Worm (Caenorhabditis elegans) whole organism, L4 larva: ENCODE measurements around the gene F59B2.14.

Experiments used
- F10B5.3 ChIP-seq: sonication (generic microtip); optimal IDR thresholded peaks from 2 replicates; lab custom pipeline; 2016; ENCODE audit warnings: mild to moderate bottlenecking, missing genetic modification characterization, missing compliant biosample characterization
- F37D6.2 ChIP-seq: sonication (generic microtip); optimal IDR thresholded peaks from 2 replicates; lab custom pipeline; 2016; ENCODE audit warnings: mild to moderate bottlenecking, missing genetic modification characterization, missing compliant biosample characterization
- R02D3.7 ChIP-seq: fragments of 150-350 bp; sonication (generic microtip); optimal IDR thresholded peaks from 3 replicates; lab custom pipeline; 2014; ENCODE audit warnings: missing biosample characterization, missing genetic modification characterization
- T20F7.1 ChIP-seq: fragments of 200-800 bp; sonication (Bioruptor generic); optimal IDR thresholded peaks from 2 replicates; lab custom pipeline; 2018; ENCODE audit warnings: mild to moderate bottlenecking, missing genetic modification characterization, missing compliant biosample characterization
- Y105C5A.15 ChIP-seq: fragments of 200-800 bp; sonication (Bioruptor generic); IDR thresholded peaks from 2 replicates; pipeline ENCODE4 v1.3.6; 2022; ENCODE audit warnings: missing genetic modification characterization, missing compliant biosample characterization
- Y75B8A.6 ChIP-seq: fragments of 200-800 bp; sonication (Bioruptor generic); IDR thresholded peaks from 2 replicates; pipeline ENCODE4 v1.3.6; 2022; ENCODE audit warnings: missing genetic modification reagents, missing genetic modification characterization, missing compliant biosample characterization
- ZK337.2 ChIP-seq: fragments of 200-800 bp; sonication (Bioruptor generic); IDR thresholded peaks from 2 replicates; pipeline ENCODE4 v1.3.6; 2022; ENCODE audit warnings: missing genetic modification reagents, missing genetic modification characterization, missing compliant biosample characterization
- aha-1 ChIP-seq: fragments of 150-350 bp; peaks from one replicate; lab custom pipeline; 2014; ENCODE audit warnings: missing biosample characterization, missing genetic modification characterization
- ama-1 ChIP-seq: fragments of 150-350 bp; optimal IDR thresholded peaks from 2 replicates; lab custom pipeline; 2014; ENCODE audit warnings: inconsistent platforms, mixed read lengths
- arid-1 ChIP-seq: fragments of 200-800 bp; sonication (Bioruptor generic); conservative IDR thresholded peaks from 2 replicates; pipeline ENCODE4 v1.3.6; 2022; ENCODE audit warnings: missing genetic modification reagents, missing genetic modification characterization, missing compliant biosample characterization
- attf-4 ChIP-seq: sonication (generic microtip); optimal IDR thresholded peaks from 3 replicates; lab custom pipeline; 2017; ENCODE audit warnings: missing biosample characterization, missing genetic modification characterization
- ceh-20 ChIP-seq: fragments of 200-800 bp; sonication (Bioruptor generic); IDR thresholded peaks from 2 replicates; pipeline ENCODE4 v1.3.6; 2022; ENCODE audit warnings: missing genetic modification reagents, missing genetic modification characterization, missing compliant biosample characterization
- ceh-32 ChIP-seq: sonication (generic microtip); optimal IDR thresholded peaks from 2 replicates; lab custom pipeline; 2016; ENCODE audit warnings: mild to moderate bottlenecking, missing genetic modification characterization, missing compliant biosample characterization; ENCODE audit not compliant: poor library complexity
- ceh-62 ChIP-seq: sonication (generic microtip); optimal IDR thresholded peaks from 2 replicates; lab custom pipeline; 2017; ENCODE audit warnings: missing biosample characterization, missing genetic modification characterization
- ces-1 ChIP-seq: fragments of 150-350 bp; sonication (generic microtip); optimal IDR thresholded peaks from 4 replicates; lab custom pipeline; 2014; ENCODE audit warnings: missing biosample characterization, missing genetic modification reagents, missing genetic modification characterization
- cey-2 ChIP-seq: sonication (generic microtip); optimal IDR thresholded peaks from 3 replicates; lab custom pipeline; 2017; ENCODE audit warnings: missing genetic modification characterization, mild to moderate bottlenecking, missing compliant biosample characterization, antibody characterized with exemption, borderline replicate concordance; ENCODE audit not compliant: insufficient read depth
- daf-16 ChIP-seq, 3 experiments: sonication (generic microtip); optimal IDR thresholded peaks; 2 replicates each; lab custom pipeline; 2016 to 2017; ENCODE audit warnings: missing genetic modification characterization in 3 of 3, missing genetic modification reagents in 3 of 3, mild to moderate bottlenecking in 2 of 3, missing compliant biosample characterization in 2 of 3, missing biosample characterization in 1 of 3, moderate library complexity in 1 of 3
- dpl-1 ChIP-seq: fragments of 150-350 bp; optimal IDR thresholded peaks from 2 replicates; lab custom pipeline; 2014; ENCODE audit warnings: missing biosample characterization, missing genetic modification reagents, missing genetic modification characterization
- duxl-1 ChIP-seq: sonication (generic microtip); optimal IDR thresholded peaks from 2 replicates; lab custom pipeline; 2016; ENCODE audit warnings: mild to moderate bottlenecking, missing genetic modification characterization, moderate library complexity, missing compliant biosample characterization; ENCODE audit not compliant: poor library complexity
- egl-27 ChIP-seq: sonication (generic microtip); optimal IDR thresholded peaks from 3 replicates; lab custom pipeline; 2017; ENCODE audit warnings: missing biosample characterization, missing genetic modification reagents, missing genetic modification characterization
- fkh-10 ChIP-seq: fragments of 150-350 bp; optimal IDR thresholded peaks from 2 replicates; lab custom pipeline; 2014; ENCODE audit warnings: missing biosample characterization, missing genetic modification reagents, missing genetic modification characterization
- fos-1 ChIP-seq: fragments of 150-350 bp; optimal IDR thresholded peaks from 2 replicates; lab custom pipeline; 2014; ENCODE audit warnings: missing biosample characterization, missing genetic modification characterization
- hlh-11 ChIP-seq: fragments of 200-800 bp; sonication (Bioruptor generic); optimal IDR thresholded peaks from 2 replicates; lab custom pipeline; 2018; ENCODE audit warnings: mild to moderate bottlenecking, missing genetic modification characterization, missing compliant biosample characterization
- hlh-30 ChIP-seq: sonication (generic microtip); optimal IDR thresholded peaks from 2 replicates; lab custom pipeline; 2017; ENCODE audit warnings: antibody characterized with exemption, mild to moderate bottlenecking, missing genetic modification characterization, missing compliant biosample characterization; ENCODE audit not compliant: insufficient read depth
- hmg-1.1 ChIP-seq: fragments of 200-800 bp; sonication (Bioruptor generic); IDR thresholded peaks from 2 replicates; pipeline ENCODE4 v1.3.6; 2022; ENCODE audit warnings: missing genetic modification reagents, missing genetic modification characterization, missing compliant biosample characterization
- jun-1 ChIP-seq: fragments of 150-350 bp; optimal IDR thresholded peaks from 2 replicates; lab custom pipeline; 2014; ENCODE audit warnings: missing biosample characterization, missing genetic modification reagents, missing genetic modification characterization
- lin-15B ChIP-seq: fragments of 150-350 bp; sonication (generic microtip); optimal IDR thresholded peaks from 3 replicates; lab custom pipeline; 2014; ENCODE audit warnings: missing biosample characterization, missing genetic modification characterization
- madf-5 ChIP-seq, 2 experiments: fragments of 200-800 bp; sonication (Bioruptor generic); IDR thresholded peaks; 2 replicates each; pipeline ENCODE4 v1.3.6; 2022; ENCODE audit warnings: missing compliant biosample characterization in 2 of 2, missing genetic modification characterization in 2 of 2
- mdt-29 ChIP-seq: fragments of 200-800 bp; sonication (Bioruptor generic); IDR thresholded peaks from 2 replicates; pipeline ENCODE4 v1.3.6; 2022; ENCODE audit warnings: missing genetic modification reagents, missing genetic modification characterization, missing compliant biosample characterization
- mes-2 ChIP-seq: sonication (generic microtip); optimal IDR thresholded peaks from 2 replicates; lab custom pipeline; 2016; ENCODE audit warnings: missing genotype, mild to moderate bottlenecking, missing genetic modification characterization, missing compliant biosample characterization; ENCODE audit not compliant: poor library complexity, severe bottlenecking
- mxl-3 ChIP-seq: fragments of 200-800 bp; sonication (Bioruptor generic); optimal IDR thresholded peaks from 2 replicates; lab custom pipeline; 2018; ENCODE audit warnings: mild to moderate bottlenecking, missing genetic modification characterization, missing compliant biosample characterization
- nhr-111 ChIP-seq: fragments of 200-800 bp; sonication (Bioruptor generic); optimal IDR thresholded peaks from 2 replicates; lab custom pipeline; 2018; ENCODE audit warnings: mild to moderate bottlenecking, missing genetic modification characterization, missing compliant biosample characterization
- nhr-237 ChIP-seq: sonication (generic microtip); optimal IDR thresholded peaks from 2 replicates; lab custom pipeline; 2017; ENCODE audit warnings: missing biosample characterization, missing genetic modification characterization
- nhr-41 ChIP-seq: fragments of 200-800 bp; sonication (Bioruptor generic); IDR thresholded peaks from 2 replicates; pipeline ENCODE4 v1.3.6; 2022; ENCODE audit warnings: missing genetic modification reagents, missing genetic modification characterization, missing compliant biosample characterization
- nhr-42 ChIP-seq: fragments of 200-800 bp; sonication (Bioruptor generic); IDR thresholded peaks from 2 replicates; pipeline ENCODE4 v1.3.6; 2022; ENCODE audit warnings: missing genetic modification characterization, missing compliant biosample characterization
- nhr-48 ChIP-seq: sonication (generic microtip); optimal IDR thresholded peaks from 2 replicates; lab custom pipeline; 2016; ENCODE audit warnings: mild to moderate bottlenecking, missing genetic modification characterization, missing compliant biosample characterization
- nhr-76 ChIP-seq: fragments of 150-350 bp; optimal IDR thresholded peaks from 2 replicates; lab custom pipeline; 2014; ENCODE audit warnings: missing biosample characterization, missing genetic modification characterization
- nhr-77 ChIP-seq: fragments of 150-350 bp; optimal IDR thresholded peaks from 2 replicates; lab custom pipeline; 2014; ENCODE audit warnings: missing biosample characterization, missing genetic modification characterization
- pqm-1 ChIP-seq: sonication (generic microtip); optimal IDR thresholded peaks from 2 replicates; lab custom pipeline; 2017; ENCODE audit warnings: missing biosample characterization, missing genetic modification characterization
- saeg-2 ChIP-seq: fragments of 200-800 bp; sonication (Bioruptor generic); IDR thresholded peaks from 2 replicates; pipeline ENCODE4 v1.3.6; 2022; ENCODE audit warnings: missing genetic modification reagents, missing genetic modification characterization, missing compliant biosample characterization
- sdz-12 ChIP-seq: fragments of 200-800 bp; sonication (Bioruptor generic); optimal IDR thresholded peaks from 2 replicates; lab custom pipeline; 2018; ENCODE audit warnings: mild to moderate bottlenecking, missing genetic modification characterization, missing compliant biosample characterization
- set-16 ChIP-seq: fragments of 200-800 bp; sonication (Bioruptor generic); IDR thresholded peaks from 2 replicates; pipeline ENCODE4 v1.3.6; 2022; ENCODE audit warnings: missing genetic modification reagents, missing genetic modification characterization, missing compliant biosample characterization
- snpc-1.2 ChIP-seq: fragments of 200-800 bp; sonication (Bioruptor generic); IDR thresholded peaks from 2 replicates; pipeline ENCODE4 v1.3.6; 2022; ENCODE audit warnings: missing genetic modification reagents, missing genetic modification characterization, missing compliant biosample characterization
- snpc-4 ChIP-seq: fragments of 150-350 bp; optimal IDR thresholded peaks from 2 replicates; lab custom pipeline; 2014; ENCODE audit warnings: missing biosample characterization, missing genetic modification characterization
- spr-1 ChIP-seq: sonication (generic microtip); optimal IDR thresholded peaks from 2 replicates; lab custom pipeline; 2016; ENCODE audit warnings: mild to moderate bottlenecking, missing genetic modification characterization, missing compliant biosample characterization
- unc-130 ChIP-seq: sonication (generic microtip); optimal IDR thresholded peaks from 2 replicates; lab custom pipeline; 2016; ENCODE audit warnings: missing genetic modification reagents, missing genetic modification characterization, missing compliant biosample characterization
- unc-39 ChIP-seq: sonication (generic microtip); optimal IDR thresholded peaks from 2 replicates; lab custom pipeline; 2017; ENCODE audit warnings: missing biosample characterization, missing genetic modification characterization
- zag-1 ChIP-seq: fragments of 150-350 bp; optimal IDR thresholded peaks from 2 replicates; lab custom pipeline; 2014; ENCODE audit warnings: missing biosample characterization, missing genetic modification characterization
- zip-11 ChIP-seq: fragments of 200-800 bp; sonication (Bioruptor generic); IDR thresholded peaks from 2 replicates; pipeline ENCODE4 v1.3.6; 2022; ENCODE audit warnings: missing genetic modification characterization, missing compliant biosample characterization
- zip-2 ChIP-seq: fragments of 150-350 bp; optimal IDR thresholded peaks from 2 replicates; lab custom pipeline; 2014; ENCODE audit warnings: missing biosample characterization, missing genetic modification characterization
- ztf-11 ChIP-seq: fragments of 150-350 bp; optimal IDR thresholded peaks from 2 replicates; lab custom pipeline; 2014; ENCODE audit warnings: missing biosample characterization, missing genetic modification characterization

F59B2.14 gene

DNA sequence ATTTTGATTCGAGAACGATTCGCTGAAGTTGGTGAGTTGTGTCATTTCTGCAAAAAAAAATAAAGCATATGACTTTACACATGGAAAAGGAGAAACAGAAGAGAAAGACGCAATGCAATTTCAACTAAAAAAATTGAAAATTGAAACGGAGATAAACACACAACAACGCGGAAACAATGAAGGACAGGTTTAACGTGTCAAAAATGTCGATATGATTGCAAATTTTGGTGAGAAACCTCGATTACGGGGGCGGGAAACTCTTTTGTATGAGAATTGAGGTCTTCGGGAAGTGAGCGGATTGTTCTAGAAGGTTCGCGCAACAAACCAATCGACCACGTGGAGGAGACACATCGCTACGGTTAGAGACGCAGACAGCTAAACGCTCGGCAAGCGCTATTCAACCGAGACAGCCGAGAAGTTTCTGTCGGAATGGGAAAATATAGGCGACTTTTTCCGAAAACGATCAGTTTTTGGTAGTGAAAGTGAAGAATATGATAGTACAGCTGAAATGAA, 31.4 kb upstream of the F59B2.14 start, which contains the start of gene R107.5 (continued):
- no peak for TF ChIP-seq lin-15B (tag; lab: Kevin White, UChicago)
- peak; percentile 64 for TF ChIP-seq zip-2 (tag; lab: Kevin White, UChicago)
- peak; percentile 99 for TF ChIP-seq ceh-20
- TF ChIP-seq set-16 (GFP tag; lab: Robert Waterston, UW): peak; percentile 92
- TF ChIP-seq saeg-2: peak; percentile 90
- peak; percentile 97 for TF ChIP-seq mxl-3 (GFP tag; lab: Kevin White, UChicago)
- TF ChIP-seq sdz-12 (GFP tag; lab: Kevin White, UChicago): peak; percentile 97
- peak; percentile 54 to 93 for TF ChIP-seq daf-16 (GFP tag; optimal IDR thresholded peaks at IDR 0.05; lab: Kevin White, UChicago)
- peak; percentile 41 for TF ChIP-seq daf-16 (tag; optimal IDR thresholded peaks at IDR 0.05; lab: Kevin White, UChicago)
- peak; percentile 94 for TF ChIP-seq nhr-48
- peak; percentile 84 for TF ChIP-seq jun-1 (tag; lab: Kevin White, UChicago)
- 0 out of 2 replicates have a peak, but pooled peaks have one; percentile 66 for TF ChIP-seq Y105C5A.15
- TF ChIP-seq ceh-62: no peak
- TF ChIP-seq fos-1 (tag; lab: Kevin White, UChicago): no peak
- TF ChIP-seq unc-39 (tag; lab: Kevin White, UChicago): peak; percentile 96
- peak; percentile 74 for TF ChIP-seq nhr-77 (tag; lab: Kevin White, UChicago)
- peak; percentile 91 for TF ChIP-seq arid-1 (GFP tag; lab: Robert Waterston, UW)
- peak; percentile 48 for TF ChIP-seq F10B5.3 (tag; lab: Kevin White, UChicago)
- TF ChIP-seq Y75B8A.6 (GFP tag; lab: Robert Waterston, UW): peak; percentile 92
- TF ChIP-seq fkh-10 (GFP tag; lab: Kevin White, UChicago): no peak
- TF ChIP-seq mes-2 (tag; lab: Kevin White, UChicago): peak; percentile 72
- peak; percentile 82 for TF ChIP-seq T20F7.1
- no peak for TF ChIP-seq R02D3.7
- TF ChIP-seq nhr-237: no peak
- peak; percentile 47 to 79; a peak in 2 of 4 replicates for TF ChIP-seq madf-5 (GFP tag; IDR thresholded peaks at IDR 0.05; lab: Robert Waterston, UW)
- peak; percentile 71 for TF ChIP-seq nhr-76
- TF ChIP-seq zip-11 (GFP tag; lab: Robert Waterston, UW): 0 out of 2 replicates have a peak, but pooled peaks have one; percentile 13
- TF ChIP-seq nhr-42: peak; percentile 89; the same call in 1 of the 2 replicates
- 0 out of 2 replicates have a peak, but pooled peaks have one; percentile 53 for TF ChIP-seq ZK337.2 (GFP tag; lab: Robert Waterston, UW)
- TF ChIP-seq ama-1 (lab: Kevin White, UChicago): peak; percentile 48
- TF ChIP-seq egl-27 (tag; lab: Kevin White, UChicago): no peak
- TF ChIP-seq nhr-111 (GFP tag; lab: Kevin White, UChicago): peak; percentile 97
- TF ChIP-seq mdt-29 (GFP tag; lab: Robert Waterston, UW): peak; percentile 100
- TF ChIP-seq hlh-30: peak; percentile 97
- peak; percentile 82 for TF ChIP-seq F37D6.2 (tag; lab: Kevin White, UChicago)
- TF ChIP-seq pqm-1 (tag; lab: Kevin White, UChicago): no peak
- TF ChIP-seq hmg-1.1 (GFP tag; lab: Robert Waterston, UW): peak; percentile 93
- TF ChIP-seq spr-1 (tag; lab: Kevin White, UChicago): peak; percentile 93
- TF ChIP-seq ceh-32 (tag; lab: Kevin White, UChicago): peak; percentile 3
- TF ChIP-seq duxl-1: peak; percentile 57
- peak; percentile 81 for TF ChIP-seq nhr-41
- no peak for TF ChIP-seq attf-4 (tag; lab: Kevin White, UChicago)
- no peak for TF ChIP-seq snpc-4
- TF ChIP-seq ztf-11 (tag; lab: Kevin White, UChicago): no peak
- TF ChIP-seq snpc-1.2: peak; percentile 83
- no peak for TF ChIP-seq ces-1 (GFP tag; lab: Kevin White, UChicago)
- peak; percentile 99 for TF ChIP-seq aha-1
- no peak for TF ChIP-seq zag-1 (tag; lab: Kevin White, UChicago)
- TF ChIP-seq dpl-1: peak; percentile 73
- TF ChIP-seq unc-130 (GFP tag; lab: Kevin White, UChicago): no peak
- TF ChIP-seq cey-2 (tag; lab: Kevin White, UChicago): peak; percentile 66
- peak; percentile 99 for TF ChIP-seq hlh-11 (tag; lab: Kevin White, UChicago)
